Fruit fly (Drosophila melanogaster) whole organism, adult: ENCODE measurements around the gene CG3285.

ENCODE experiments used
- CG11617 ChIP-seq: fragments of 200-800 bp; sonication (Bioruptor generic); optimal IDR thresholded peaks from 2 replicates; lab custom pipeline; 2017; ENCODE audit warnings: mild to moderate bottlenecking, missing biosample characterization, missing genetic modification reagents, missing genetic modification characterization
- CG12768 ChIP-seq: fragments of 200-800 bp; sonication (Bioruptor generic); optimal IDR thresholded peaks from 2 replicates; lab custom pipeline; 2017; ENCODE audit warnings: missing biosample characterization, missing genetic modification characterization, mild to moderate bottlenecking, moderate library complexity, missing genetic modification reagents
- CG14711 ChIP-seq: fragments of 200-800 bp; sonication (Bioruptor generic); optimal IDR thresholded peaks from 2 replicates; lab custom pipeline; 2018; ENCODE audit warnings: missing biosample characterization, mild to moderate bottlenecking, missing genetic modification characterization, moderate library complexity
- CG1620 ChIP-seq: fragments of 200-800 bp; sonication (Bioruptor generic); optimal IDR thresholded peaks from 2 replicates; lab custom pipeline; 2016; ENCODE audit warnings: missing biosample characterization, missing genetic modification characterization
- CG33017 ChIP-seq: fragments of 200-800 bp; sonication (Bioruptor generic); optimal IDR thresholded peaks from 2 replicates; lab custom pipeline; 2018; ENCODE audit warnings: missing biosample characterization, mild to moderate bottlenecking, missing genetic modification characterization, moderate library complexity
- CG5204 ChIP-seq: fragments of 200-800 bp; sonication (Bioruptor generic); optimal IDR thresholded peaks from 2 replicates; lab custom pipeline; 2016; ENCODE audit warnings: missing biosample characterization, missing genetic modification characterization
- CG7045 ChIP-seq: fragments of 200-800 bp; sonication (Bioruptor generic); optimal IDR thresholded peaks from 2 replicates; lab custom pipeline; 2017; ENCODE audit warnings: missing biosample characterization, mild to moderate bottlenecking, missing genetic modification characterization
- CG7101 ChIP-seq: fragments of 200-800 bp; sonication (Bioruptor generic); optimal IDR thresholded peaks from 2 replicates; lab custom pipeline; 2018; ENCODE audit warnings: missing biosample characterization, mild to moderate bottlenecking, missing genetic modification characterization, moderate library complexity
- Clk ChIP-seq: fragments of 200-800 bp; sonication (Bioruptor generic); optimal IDR thresholded peaks from 2 replicates; lab custom pipeline; 2017; ENCODE audit warnings: missing biosample characterization, missing genetic modification characterization
- Crg-1 ChIP-seq: fragments of 200-800 bp; sonication (Bioruptor generic); optimal IDR thresholded peaks from 2 replicates; lab custom pipeline; 2016; ENCODE audit warnings: missing biosample characterization, missing genetic modification characterization
- Hr96 ChIP-seq: fragments of 200-800 bp; sonication (Bioruptor generic); optimal IDR thresholded peaks from 2 replicates; lab custom pipeline; 2016; ENCODE audit warnings: missing biosample characterization, missing genetic modification characterization
- Mnt ChIP-seq: fragments of 200-800 bp; sonication (Bioruptor generic); optimal IDR thresholded peaks from 2 replicates; lab custom pipeline; 2016; ENCODE audit warnings: missing biosample characterization, mild to moderate bottlenecking, missing genetic modification characterization
- bab1 ChIP-seq: fragments of 200-800 bp; sonication (Bioruptor generic); optimal IDR thresholded peaks from 3 replicates; lab custom pipeline; 2019; ENCODE audit warnings: missing biosample characterization, mild to moderate bottlenecking, missing genetic modification characterization, moderate library complexity
- cic ChIP-seq: fragments of 200-800 bp; sonication (Bioruptor generic); optimal IDR thresholded peaks from 2 replicates; lab custom pipeline; 2017; ENCODE audit warnings: missing biosample characterization, mild to moderate bottlenecking, missing genetic modification characterization, moderate library complexity
- kay ChIP-seq: fragments of 200-800 bp; sonication (Bioruptor generic); peaks from one replicate; lab custom pipeline; 2016; ENCODE audit warnings: missing biosample characterization, missing genetic modification characterization, borderline replicate concordance
- ovo ChIP-seq: fragments of 200-800 bp; sonication (Bioruptor generic); optimal IDR thresholded peaks from 2 replicates; lab custom pipeline; 2016; ENCODE audit warnings: missing biosample characterization, missing genetic modification characterization
- pad ChIP-seq: fragments of 200-800 bp; sonication (Bioruptor generic); optimal IDR thresholded peaks from 3 replicates; lab custom pipeline; 2017; ENCODE audit warnings: missing biosample characterization, missing genetic modification characterization, mild to moderate bottlenecking, moderate library complexity, missing genetic modification reagents
- tj ChIP-seq: fragments of 200-800 bp; sonication (Bioruptor generic); optimal IDR thresholded peaks from 3 replicates; lab custom pipeline; 2017; ENCODE audit warnings: missing biosample characterization, mild to moderate bottlenecking, missing genetic modification characterization, moderate library complexity
- toe ChIP-seq: fragments of 200-800 bp; sonication (Bioruptor generic); optimal IDR thresholded peaks from 2 replicates; lab custom pipeline; 2016; ENCODE audit warnings: missing biosample characterization, missing genetic modification characterization

CG3285 gene

DNA sequence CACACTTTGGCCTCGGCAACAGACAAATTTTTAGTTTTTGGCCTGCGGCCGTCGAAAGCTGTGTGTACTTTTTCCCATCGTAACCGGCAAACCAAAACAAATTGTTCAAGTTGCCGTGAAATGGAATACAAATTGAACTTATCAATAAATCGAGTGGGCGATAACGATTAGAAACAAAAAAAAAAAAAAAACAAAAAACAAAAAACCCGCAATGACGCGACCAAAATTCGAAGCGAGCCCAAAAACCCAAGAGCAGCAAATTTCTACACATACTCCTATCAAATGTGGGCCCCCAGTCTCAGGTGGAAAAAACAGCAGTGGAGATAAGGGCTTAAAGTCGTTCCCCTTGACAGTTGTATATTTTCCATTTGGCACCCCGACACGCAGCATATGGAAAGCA lies 23.5 kb upstream of the CG3285 start:
- TF ChIP-seq Hr96 (GFP tag; lab: Kevin White, UChicago): no peak
- no peak for TF ChIP-seq CG14711
- TF ChIP-seq kay (GFP tag; lab: Kevin White, UChicago): peak; percentile 3
- no peak for TF ChIP-seq CG5204 (GFP tag; lab: Kevin White, UChicago)
- no peak for TF ChIP-seq CG1620 (GFP tag; lab: Kevin White, UChicago)
- TF ChIP-seq CG33017 (tag; lab: Kevin White, UChicago): no peak
- no peak for TF ChIP-seq toe (GFP tag; lab: Kevin White, UChicago)
- TF ChIP-seq Clk (GFP tag; lab: Kevin White, UChicago): no peak

- TF ChIP-seq cic (GFP tag; lab: Kevin White, UChicago): peak; percentile 58
- no peak for TF ChIP-seq ovo
- TF ChIP-seq CG11617 (GFP tag; lab: Kevin White, UChicago): no peak
- no peak for TF ChIP-seq Clk (GFP tag; lab: Kevin White, UChicago)
- no peak for TF ChIP-seq CG1620 (GFP tag; lab: Kevin White, UChicago)
- no peak for TF ChIP-seq Mnt (GFP tag; lab: Kevin White, UChicago)
- TF ChIP-seq kay (GFP tag; lab: Kevin White, UChicago): peak; percentile 61
- no peak for TF ChIP-seq bab1 (GFP tag; lab: Kevin White, UChicago)
These were observed 22.0 kb upstream of the CG3285 start, which contains the start of gene CG15406 for dm6 chr2L:3308529-3309272. TSS of gene CG15406 (plus strand) at chr2L:3309222.

dm6 chr2L:3319731-3320295 lies 10.9 kb upstream of the CG3285 start, which contains the start of the genes Fign and CG8837:
TSS of gene Fign (minus strand) at chr2L:3319872.
TSS of gene CG8837 (plus strand) at chr2L:3320245.
- TF ChIP-seq CG14711 (no peak), CG33017 (tag; lab: Kevin White, UChicago) (no peak), CG5204 (GFP tag; lab: Kevin White, UChicago) (no peak), CG11617 (GFP tag; lab: Kevin White, UChicago) (no peak), Mnt (GFP tag; lab: Kevin White, UChicago) (no peak), Crg-1 (no peak), kay (GFP tag; lab: Kevin White, UChicago) (no peak), CG12768 (no peak), bab1 (GFP tag; lab: Kevin White, UChicago) (no peak), ovo (no peak), Hr96 (GFP tag; lab: Kevin White, UChicago) (no peak), CG7101 (tag; lab: Kevin White, UChicago) (no peak), tj (GFP tag; lab: Kevin White, UChicago) (no peak), cic (GFP tag; lab: Kevin White, UChicago) (no peak), toe (GFP tag; lab: Kevin White, UChicago) (no peak), Clk (GFP tag; lab: Kevin White, UChicago) (no peak)

DNA sequence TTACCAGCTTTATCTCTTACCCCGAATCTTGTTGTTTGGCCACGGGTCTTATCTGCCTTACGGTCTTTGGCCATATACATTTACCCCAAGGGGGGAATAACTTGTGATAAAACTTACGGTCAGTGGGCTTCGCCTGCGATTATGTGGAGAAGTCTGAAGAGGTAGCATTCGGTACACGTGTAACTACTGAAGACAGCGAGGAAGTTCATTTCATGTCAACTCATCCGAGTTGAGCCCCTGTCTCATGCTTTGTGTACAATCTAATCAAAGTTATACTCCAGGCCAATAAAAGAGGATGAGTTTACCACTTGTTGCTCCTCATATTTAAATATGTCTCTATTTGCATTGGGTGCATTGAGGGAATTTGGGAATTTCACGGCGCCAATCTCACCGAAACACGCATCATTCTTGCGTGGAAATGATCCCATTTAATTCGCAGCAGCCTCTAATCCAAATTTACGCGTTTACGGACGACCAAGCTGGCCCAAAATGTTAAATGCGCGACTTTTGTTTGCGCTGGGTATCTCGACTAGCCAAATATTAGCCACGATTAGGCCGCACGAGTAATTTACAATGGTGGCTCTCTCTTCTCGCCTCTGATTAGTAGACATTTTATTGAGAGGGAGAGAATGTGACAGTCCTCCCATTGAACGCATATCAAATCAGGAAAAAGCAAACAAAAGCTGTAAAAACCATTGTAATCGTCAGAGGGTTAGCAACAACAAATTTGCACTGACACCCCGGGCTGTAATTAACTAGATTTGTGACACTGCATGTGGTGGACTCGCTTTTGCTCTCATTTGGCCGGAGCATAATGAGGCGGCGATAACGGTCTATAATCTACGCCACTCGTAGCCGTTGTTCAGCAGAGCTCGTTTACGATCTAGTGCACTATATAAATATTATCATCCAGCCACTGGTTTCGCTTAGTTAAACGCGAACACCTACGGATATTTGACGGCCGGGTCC lies 7.1 kb upstream of the CG3285 start, which contains the start of gene CG33281:
CG33281 (plus strand) TSS at position 919 of the 969 bp plus-strand sequence.
- TF ChIP-seq CG12768 (peak; percentile 43), ovo (no peak), CG33017 (tag; lab: Kevin White, UChicago) (no peak), CG11617 (GFP tag; lab: Kevin White, UChicago) (peak; percentile 21), cic (GFP tag; lab: Kevin White, UChicago) (peak; percentile 54), CG7045 (no peak), pad (peak; percentile 33), CG5204 (GFP tag; lab: Kevin White, UChicago) (no peak)

DNA sequence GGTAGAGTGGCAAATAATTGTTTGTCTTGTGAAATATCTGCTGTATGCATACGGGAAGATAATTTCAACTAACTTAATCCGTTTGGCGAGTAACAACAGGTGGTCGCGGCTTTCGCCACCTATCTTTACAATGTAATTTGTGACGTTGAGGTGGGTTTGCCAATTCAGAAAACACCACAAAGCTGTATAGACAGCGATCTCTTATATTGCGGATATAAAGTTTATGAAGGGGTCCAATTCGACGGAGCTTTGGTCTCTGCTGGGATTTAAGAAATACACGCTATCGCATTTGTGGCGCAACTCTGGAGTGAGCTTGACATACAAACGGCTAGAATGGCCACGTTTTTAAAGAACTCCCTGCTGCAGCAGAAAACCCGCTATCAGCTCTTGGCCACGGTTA lies 3.1 kb upstream of the CG3285 start, which contains the start of gene CG33282:
CG33282 (plus strand) TSS at position 301 of the 400 bp plus-strand sequence.
- no peak for TF ChIP-seq Hr96 (GFP tag; lab: Kevin White, UChicago)
- peak; percentile 31 for TF ChIP-seq CG33017 (tag; lab: Kevin White, UChicago)

DNA sequence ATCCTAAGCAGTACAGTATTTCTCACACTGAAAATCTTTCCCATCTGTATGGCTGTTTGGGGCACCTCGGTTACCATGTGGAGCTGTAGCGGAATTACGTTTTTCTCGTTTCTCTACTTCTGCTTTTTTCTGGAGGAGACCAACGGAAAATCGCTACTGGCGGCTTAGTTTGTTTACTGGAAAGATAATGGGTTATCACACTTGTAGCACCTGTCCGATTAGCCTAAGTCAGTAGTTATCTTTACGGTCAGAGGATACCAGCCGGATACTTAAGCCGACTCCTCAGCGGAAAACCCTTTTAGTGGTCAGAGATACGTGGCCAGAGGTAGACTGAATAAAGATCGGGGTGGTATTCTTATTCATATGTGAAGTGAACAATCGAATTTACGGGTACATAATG lies 1.8 kb downstream of the CG3285 start, which contains the start of gene CG15408:
CG15408 (plus strand) TSS at position 301 of the 400 bp plus-strand sequence.
- TF ChIP-seq CG11617 (GFP tag; lab: Kevin White, UChicago): no peak
- TF ChIP-seq CG1620 (GFP tag; lab: Kevin White, UChicago): no peak
- no peak for TF ChIP-seq Hr96 (GFP tag; lab: Kevin White, UChicago)
- TF ChIP-seq kay (GFP tag; lab: Kevin White, UChicago): no peak
- no peak for TF ChIP-seq CG7045
- TF ChIP-seq Mnt (GFP tag; lab: Kevin White, UChicago): no peak
- no peak for TF ChIP-seq pad
- no peak for TF ChIP-seq Crg-1
- no peak for TF ChIP-seq CG12768
- no peak for TF ChIP-seq CG7101 (tag; lab: Kevin White, UChicago)
- TF ChIP-seq ovo: no peak
- TF ChIP-seq toe (GFP tag; lab: Kevin White, UChicago): no peak
- TF ChIP-seq bab1 (GFP tag; lab: Kevin White, UChicago): no peak
- TF ChIP-seq Clk (GFP tag; lab: Kevin White, UChicago): no peak
